Fruit fly (Drosophila melanogaster): ENCODE data around the gene spz4.

The spz4 gene

dm6 chr2L:11535845-11536244 lies 34.3 kb downstream of the spz4 start, which contains the start of gene CG43438:
CG43438 (plus strand) TSS chr2L:11536145.
- TF ChIP-seq Max (GFP tag; optimal IDR thresholded peaks at IDR 0.05), result no peak

DNA sequence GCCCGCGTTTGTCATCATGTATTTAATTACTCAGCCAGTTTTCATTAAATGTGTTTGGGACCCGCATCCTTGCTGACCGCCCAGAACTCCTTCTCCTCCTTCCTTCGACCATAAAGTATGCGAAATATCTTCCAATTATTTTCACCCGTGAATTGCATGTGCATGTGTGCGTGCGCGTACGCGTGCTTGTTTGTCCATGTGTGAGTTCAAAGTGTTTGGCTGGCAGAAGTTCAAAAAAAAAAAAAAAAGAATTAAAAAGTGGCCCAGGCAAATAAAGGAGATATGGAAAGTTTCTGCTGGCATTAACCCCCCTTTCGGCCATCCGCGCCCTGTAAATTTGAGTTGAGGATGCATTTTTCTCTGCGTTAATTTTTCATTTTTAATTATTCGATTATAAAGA lies 52.3 kb downstream of the spz4 start:
- no peak for TF ChIP-seq Trl (optimal IDR thresholded peaks at IDR 0.05)
- TF ChIP-seq Trl (GFP tag; optimal IDR thresholded peaks at IDR 0.05), result no peak
- peak; percentile 91 for TF ChIP-seq Hr39 (optimal IDR thresholded peaks at IDR 0.05)
